Worm (Caenorhabditis elegans): Measurements from ENCODE around the gene F20B6.4.

- TF ChIP-seq mdl-1 (tag; optimal IDR thresholded peaks at IDR 0.05) (no peak), nhr-25 (tag; optimal IDR thresholded peaks at IDR 0.05) (no peak), mbf-1 (tag; optimal IDR thresholded peaks at IDR 0.05) (no peak), ama-1 (optimal IDR thresholded peaks at IDR 0.05) (no peak), nhr-23 (tag; optimal IDR thresholded peaks at IDR 0.05) (no peak), ceh-16 (tag; optimal IDR thresholded peaks at IDR 0.05) (no peak), nhr-11 (tag; optimal IDR thresholded peaks at IDR 0.05) (no peak), aly-2 (tag; optimal IDR thresholded peaks at IDR 0.05) (no peak)
Observed at ce11 chrX:4153343-4153742, 43.0 kb downstream of the F20B6.4 start, which contains the start of gene nck-1.

Measured in whole organism, L2 larva.